Worm (Caenorhabditis elegans) whole organism, late embryonic: ENCODE data around the gene twk-9.

Experiments
- T23F11.4 ChIP-seq: fragments of 200-800 bp; sonication (Bioruptor generic); optimal IDR thresholded peaks from 2 replicates; lab custom pipeline; 2018; ENCODE audit warnings: mild to moderate bottlenecking, missing genetic modification characterization, missing compliant biosample characterization
- Y22D7AL.16 ChIP-seq: sonication (generic microtip); optimal IDR thresholded peaks from 2 replicates; lab custom pipeline; 2016; ENCODE audit warnings: missing genetic modification characterization, missing compliant biosample characterization
- ahr-1 ChIP-seq: sonication (generic microtip); optimal IDR thresholded peaks from 2 replicates; lab custom pipeline; 2016; ENCODE audit warnings: missing genetic modification characterization, missing compliant biosample characterization
- dmd-4 ChIP-seq: sonication (generic microtip); optimal IDR thresholded peaks from 2 replicates; lab custom pipeline; 2016; ENCODE audit warnings: borderline replicate concordance, missing genetic modification characterization, missing compliant biosample characterization
- dve-1 ChIP-seq: sonication (generic microtip); optimal IDR thresholded peaks from 2 replicates; lab custom pipeline; 2017; ENCODE audit warnings: antibody characterized with exemption, mild to moderate bottlenecking, missing genetic modification characterization, missing compliant biosample characterization
- hlh-6 ChIP-seq: sonication (generic microtip); optimal IDR thresholded peaks from 2 replicates; lab custom pipeline; 2016; ENCODE audit warnings: missing genotype, missing genetic modification characterization, missing compliant biosample characterization
- mec-3 ChIP-seq: sonication (generic microtip); optimal IDR thresholded peaks from 2 replicates; lab custom pipeline; 2016; ENCODE audit warnings: borderline replicate concordance, missing genetic modification characterization, missing compliant biosample characterization
- nhr-11 ChIP-seq: fragments of 150-350 bp; optimal IDR thresholded peaks from 2 replicates; lab custom pipeline; 2014; ENCODE audit warnings: missing biosample characterization, missing genetic modification characterization
- pag-3 ChIP-seq: sonication (generic microtip); optimal IDR thresholded peaks from 2 replicates; lab custom pipeline; 2016; ENCODE audit warnings: missing compliant biosample characterization, missing genetic modification characterization, borderline replicate concordance
- sox-4 ChIP-seq: sonication (generic microtip); optimal IDR thresholded peaks from 2 replicates; lab custom pipeline; 2017; ENCODE audit warnings: mild to moderate bottlenecking, missing genetic modification characterization, inconsistent platforms, missing compliant biosample characterization
- unc-55 ChIP-seq: sonication (generic microtip); optimal IDR thresholded peaks from 2 replicates; lab custom pipeline; 2017; ENCODE audit warnings: missing biosample characterization, missing genetic modification reagents, missing genetic modification characterization
- unc-86 ChIP-seq: sonication (generic microtip); optimal IDR thresholded peaks from 2 replicates; lab custom pipeline; 2016; ENCODE audit warnings: missing genetic modification characterization, missing compliant biosample characterization

Gene twk-9

ce11 chrIV:9744905-9745304 lies 51.9 kb downstream of the twk-9 start, which contains the start of gene C28D4.4:
TSS of gene C28D4.4 (minus strand) at chrIV:9745005.
- TF ChIP-seq nhr-11 (tag; lab: Kevin White, UChicago) = no peak
- TF ChIP-seq dve-1 (tag; lab: Kevin White, UChicago) = no peak
- no peak for TF ChIP-seq dmd-4 (tag; lab: Kevin White, UChicago)
- no peak for TF ChIP-seq unc-55
- no peak for TF ChIP-seq unc-86 (tag; lab: Kevin White, UChicago)
- no peak for TF ChIP-seq Y22D7AL.16 (tag; lab: Kevin White, UChicago)
- TF ChIP-seq sox-4 = no peak
- TF ChIP-seq T23F11.4 = no peak
- TF ChIP-seq ahr-1 = no peak
- no peak for TF ChIP-seq pag-3 (tag; lab: Kevin White, UChicago)
- TF ChIP-seq hlh-6 (tag; lab: Kevin White, UChicago) = no peak
- TF ChIP-seq mec-3 (tag; lab: Kevin White, UChicago) = no peak
- TF ChIP-seq, all 69 proteins: peak for 0
